Fruit fly (Drosophila melanogaster) whole organism: Measurements from ENCODE around the gene CG11262.

ENCODE experiments used
- CG8478 ChIP-seq: fragments of >200 bp; optimal IDR thresholded peaks from 2 replicates; lab custom pipeline; 2018; ENCODE audit warnings: inconsistent platforms
- Dll ChIP-seq: fragments of >200 bp; optimal IDR thresholded peaks from 2 replicates; lab custom pipeline; 2017
- EcR ChIP-seq, 2 experiments: fragments of >200 bp; optimal IDR thresholded peaks; 2 replicates each; lab custom pipeline; 2017; ENCODE audit warnings: missing biosample characterization in 2 of 2, missing genetic modification characterization in 2 of 2, missing genetic modification reagents in 2 of 2
- pan ChIP-seq: fragments of >200 bp; optimal IDR thresholded peaks from 2 replicates; lab custom pipeline; 2017
- psq ChIP-seq: fragments of >200 bp; optimal IDR thresholded peaks from 2 replicates; lab custom pipeline; 2017
- usp ChIP-seq: fragments of >200 bp; optimal IDR thresholded peaks from 2 replicates; lab custom pipeline; 2017; ENCODE audit warnings: missing biosample characterization, missing genetic modification characterization, mixed read lengths

The CG11262 gene

DNA sequence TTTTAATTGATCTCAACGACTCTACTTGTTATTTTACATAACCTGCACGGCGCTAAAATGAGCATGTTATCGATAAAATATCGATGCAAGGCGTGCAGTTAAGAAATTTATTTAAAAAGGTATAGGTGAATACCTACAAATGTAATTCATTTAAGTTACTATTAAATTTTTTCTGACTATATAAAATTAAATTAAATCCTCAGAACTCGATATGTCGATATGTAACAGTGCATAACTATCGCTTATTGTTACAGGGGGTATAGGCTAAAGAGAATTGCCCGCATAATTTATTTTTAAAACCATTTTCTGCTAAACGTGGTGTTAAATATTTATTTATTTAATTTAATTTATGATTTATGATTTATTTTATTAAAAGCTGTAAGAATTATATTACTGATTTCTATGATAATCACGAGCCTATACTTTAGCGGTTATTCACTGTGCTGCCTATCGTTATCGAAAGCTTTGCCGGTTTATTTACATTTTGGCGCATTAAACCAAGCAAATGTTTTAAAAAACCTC lies 22.9 kb downstream of the CG11262 start, which contains the start of the genes mRpL20 and Icmt:
Gene mRpL20, minus strand, starts transcription at position 65 of the 522 bp plus-strand sequence.
Gene Icmt, plus strand, starts transcription at position 464 of the 522 bp plus-strand sequence.
- TF ChIP-seq usp (GFP tag; lab: Kevin White, UChicago) (no peak), Dll (lab: Kevin White, UChicago) (no peak), EcR (GFP tag; optimal IDR thresholded peaks at IDR 0.05; lab: Kevin White, UChicago) (no peak), pan (no peak), psq (lab: Kevin White, UChicago) (no peak), CG8478 (lab: Kevin White, UChicago) (no peak)

- TF ChIP-seq EcR (GFP tag; optimal IDR thresholded peaks at IDR 0.05; lab: Kevin White, UChicago) (no peak), CG8478 (lab: Kevin White, UChicago) (no peak), usp (GFP tag; lab: Kevin White, UChicago) (no peak), Dll (lab: Kevin White, UChicago) (no peak), psq (lab: Kevin White, UChicago) (no peak), pan (no peak)
Measured at dm6 chr3L:13019249-13019956, 24.5 kb downstream of the CG11262 start.

DNA sequence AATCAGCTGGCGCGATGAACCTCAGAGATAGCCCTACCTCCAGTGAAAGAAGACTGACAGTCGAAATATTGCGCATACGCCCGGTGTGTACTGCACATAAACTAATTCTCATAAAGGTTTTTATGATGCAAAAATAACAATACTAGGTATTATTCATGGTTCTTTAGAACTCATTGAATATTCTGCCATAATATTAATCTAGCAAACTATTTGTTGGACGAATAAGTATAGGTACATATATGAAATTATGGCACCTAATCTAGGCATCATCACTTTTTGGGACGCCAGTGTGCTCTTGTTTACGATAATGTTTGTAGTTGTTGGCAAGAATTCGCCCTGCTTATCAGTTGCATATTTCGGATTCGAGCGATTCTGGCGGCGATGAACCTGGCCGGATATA lies 26.8 kb downstream of the CG11262 start:
- TF ChIP-seq psq (lab: Kevin White, UChicago) = no peak
- no peak for TF ChIP-seq EcR (GFP tag; optimal IDR thresholded peaks at IDR 0.05; lab: Kevin White, UChicago)
- no peak for TF ChIP-seq CG8478 (lab: Kevin White, UChicago)
- TF ChIP-seq Dll (lab: Kevin White, UChicago) = no peak
- no peak for TF ChIP-seq pan
- no peak for TF ChIP-seq usp (GFP tag; lab: Kevin White, UChicago)

DNA sequence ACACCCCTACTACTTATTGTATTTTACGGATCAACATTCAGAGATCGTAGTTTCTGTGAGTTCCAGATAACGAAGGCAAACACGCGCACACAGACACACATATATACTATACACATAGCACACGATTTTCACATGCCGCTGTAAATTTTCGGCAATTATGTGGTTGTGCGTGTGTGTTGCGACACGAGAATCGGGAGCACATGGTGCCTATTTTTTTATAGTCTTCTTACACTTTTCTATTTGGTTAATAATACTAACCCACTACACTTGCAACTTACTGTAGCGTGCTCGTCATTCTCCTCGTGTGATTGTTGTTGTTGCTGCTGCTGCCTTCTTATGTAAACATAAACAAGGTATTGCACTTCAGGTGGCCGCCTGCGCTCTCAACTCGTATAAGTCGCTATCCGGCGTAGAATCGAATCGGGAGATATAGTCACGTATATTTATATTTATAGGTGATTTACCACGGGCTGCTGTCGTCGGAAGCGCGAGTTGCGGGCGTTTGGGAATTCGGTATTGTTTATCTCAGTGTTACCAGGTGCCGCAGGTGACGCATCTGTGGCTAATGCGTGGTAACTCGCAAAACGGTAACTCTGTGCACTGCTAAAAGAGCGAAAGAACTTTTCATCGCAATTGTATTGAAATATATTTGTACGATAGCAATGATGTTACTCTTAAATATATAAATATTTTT lies 27.4 kb downstream of the CG11262 start, which contains the start of gene Adk2:
Gene Adk2, minus strand, starts transcription at position 529 of the 694 bp plus-strand sequence.
- TF ChIP-seq pan = no peak
- TF ChIP-seq usp (GFP tag; lab: Kevin White, UChicago) = no peak
- TF ChIP-seq Dll (lab: Kevin White, UChicago) = no peak
- no peak for TF ChIP-seq psq (lab: Kevin White, UChicago)
- no peak for TF ChIP-seq EcR (GFP tag; optimal IDR thresholded peaks at IDR 0.05; lab: Kevin White, UChicago)
- TF ChIP-seq CG8478 (lab: Kevin White, UChicago) = no peak

dm6 chr3L:13022854-13023560 lies 28.1 kb downstream of the CG11262 start, which contains the start of gene RpS12:
Gene RpS12 (plus strand): TSS chr3L:13023352.
- TF ChIP-seq usp (GFP tag; lab: Kevin White, UChicago) = no peak

DNA sequence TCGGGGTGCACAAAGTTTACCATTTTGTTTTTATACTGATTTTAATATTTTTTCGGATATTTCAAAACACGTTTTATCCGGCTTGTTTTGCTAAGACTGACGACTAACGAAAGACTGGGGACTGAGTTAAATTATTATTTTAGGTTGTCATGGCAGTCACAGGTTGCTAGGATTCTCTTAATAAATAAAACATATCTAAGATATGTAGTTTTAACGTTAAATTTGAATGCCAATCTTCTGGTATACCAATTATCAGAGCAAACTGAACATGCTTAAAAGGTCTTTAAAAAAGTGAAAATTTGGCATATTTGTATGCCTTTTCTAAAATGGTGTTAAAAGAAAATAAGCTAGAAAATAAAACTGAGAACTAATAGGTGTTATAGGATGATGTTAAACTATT lies 31.4 kb downstream of the CG11262 start, which contains the start of gene Zmynd10:
Gene Zmynd10, minus strand, starts transcription at position 101 of the 400 bp plus-strand sequence.
- TF ChIP-seq Dll (lab: Kevin White, UChicago) (no peak), CG8478 (lab: Kevin White, UChicago) (no peak), EcR (GFP tag; optimal IDR thresholded peaks at IDR 0.05; lab: Kevin White, UChicago) (no peak)

- TF ChIP-seq EcR (GFP tag; optimal IDR thresholded peaks at IDR 0.05; lab: Kevin White, UChicago) (no peak), pan (no peak), Dll (lab: Kevin White, UChicago) (no peak), usp (GFP tag; lab: Kevin White, UChicago) (no peak)
Measured at dm6 chr3L:13026872-13027271, 31.9 kb downstream of the CG11262 start.

- no peak for TF ChIP-seq usp (GFP tag; lab: Kevin White, UChicago)
- no peak for TF ChIP-seq psq (lab: Kevin White, UChicago)
- no peak for TF ChIP-seq Dll (lab: Kevin White, UChicago)
- TF ChIP-seq CG8478 (lab: Kevin White, UChicago) = no peak
- TF ChIP-seq pan = no peak
- no peak for TF ChIP-seq EcR (GFP tag; optimal IDR thresholded peaks at IDR 0.05; lab: Kevin White, UChicago)
Measured at dm6 chr3L:13027333-13027732, 32.4 kb downstream of the CG11262 start.

DNA sequence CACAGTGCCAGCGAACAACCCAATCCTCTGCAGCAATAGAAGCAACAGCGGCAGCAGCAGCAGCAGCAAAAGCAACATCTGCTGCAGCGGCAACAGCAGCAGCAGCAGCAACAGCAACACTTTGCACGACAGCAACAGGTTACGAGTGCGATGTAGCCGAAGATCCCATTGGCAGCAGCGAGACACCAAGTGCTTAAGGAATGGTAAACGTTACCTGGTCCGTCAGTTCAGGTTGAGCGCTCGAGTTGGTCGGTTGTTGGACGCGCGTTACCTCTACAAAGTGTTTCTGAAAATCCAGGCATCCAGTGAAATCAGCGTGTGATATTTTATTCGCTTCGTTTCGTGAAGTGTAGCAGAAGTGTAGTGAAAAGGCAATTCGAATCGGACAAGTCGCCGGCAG lies 33.8 kb downstream of the CG11262 start, which contains the start of gene CG17672:
Gene CG17672, plus strand, starts transcription at position 223 of the 400 bp plus-strand sequence.
- TF ChIP-seq pan = no peak
- no peak for TF ChIP-seq Dll (lab: Kevin White, UChicago)
- TF ChIP-seq usp (GFP tag; lab: Kevin White, UChicago) = no peak
- TF ChIP-seq CG8478 (lab: Kevin White, UChicago) = no peak
- no peak for TF ChIP-seq psq (lab: Kevin White, UChicago)
- TF ChIP-seq EcR (GFP tag; optimal IDR thresholded peaks at IDR 0.05; lab: Kevin White, UChicago) = no peak

dm6 chr3L:13030055-13030634 lies 35.2 kb downstream of the CG11262 start:
- no peak for TF ChIP-seq CG8478 (lab: Kevin White, UChicago)

- no peak for TF ChIP-seq Dll (lab: Kevin White, UChicago)
- no peak for TF ChIP-seq EcR (GFP tag; optimal IDR thresholded peaks at IDR 0.05; lab: Kevin White, UChicago)
Measured at dm6 chr3L:13031326-13031725, 36.4 kb downstream of the CG11262 start.
